Fruit fly (Drosophila melanogaster): ENCODE data around the gene CG33278.
A peak's percentile ranks its signal among the peaks of the same experiment; 100 is the strongest.

dm6 chr3L:7433325-7433827 lies 17.3 kb upstream of the CG33278 start:
- TF ChIP-seq pdm3 (GFP tag; optimal IDR thresholded peaks at IDR 0.05) (no peak), CG10669 (GFP tag; optimal IDR thresholded peaks at IDR 0.05) (peak; percentile 23), CG6163 (GFP tag; IDR thresholded peaks at IDR 0.05) (peak; percentile 78), Sox102F (GFP tag; optimal IDR thresholded peaks at IDR 0.05) (no peak), Eip93F (GFP tag; optimal IDR thresholded peaks at IDR 0.05) (no peak)

Data from whole organism, prepupa.